Fruit fly (Drosophila melanogaster) whole organism, prepupa: ENCODE measurements around the gene Osi4.
A peak's percentile ranks its signal among the peaks of the same experiment; 100 is the strongest.

Experiments used
- Blimp-1 ChIP-seq: fragments of 200-800 bp; sonication (Bioruptor generic); optimal IDR thresholded peaks from 3 replicates; lab custom pipeline; 2017; ENCODE audit warnings: missing biosample characterization, missing genetic modification characterization, mild to moderate bottlenecking, moderate library complexity, missing genetic modification reagents
- CG11294 ChIP-seq: fragments of 200-800 bp; sonication (Bioruptor generic); IDR thresholded peaks from 2 replicates; pipeline ENCODE4 v1.3.6; 2022; ENCODE audit warnings: missing biosample characterization, missing genetic modification characterization
- CG16779 ChIP-seq: fragments of 200-800 bp; sonication (Bioruptor generic); optimal IDR thresholded peaks from 3 replicates; lab custom pipeline; 2017; ENCODE audit warnings: missing biosample characterization, mild to moderate bottlenecking, missing genetic modification characterization
- CG6276 ChIP-seq: fragments of 200-800 bp; sonication (Bioruptor generic); optimal IDR thresholded peaks from 2 replicates; lab custom pipeline; 2017; ENCODE audit warnings: missing biosample characterization, mild to moderate bottlenecking, missing genetic modification characterization
- CG6854 ChIP-seq: fragments of 200-800 bp; sonication (Bioruptor generic); optimal IDR thresholded peaks from 2 replicates; lab custom pipeline; 2017; ENCODE audit warnings: missing biosample characterization, mild to moderate bottlenecking, missing genetic modification characterization
- CG8119 ChIP-seq: fragments of 200-800 bp; sonication (Bioruptor generic); IDR thresholded peaks from 3 replicates; pipeline ENCODE4 v1.3.6; 2022; ENCODE audit warnings: missing biosample characterization, missing genetic modification characterization
- Smox ChIP-seq: fragments of 200-800 bp; sonication (Bioruptor generic); optimal IDR thresholded peaks from 3 replicates; lab custom pipeline; 2016; ENCODE audit warnings: missing biosample characterization, missing genetic modification characterization
- Sox102F ChIP-seq: fragments of 200-800 bp; sonication (Bioruptor generic); optimal IDR thresholded peaks from 2 replicates; lab custom pipeline; 2016; ENCODE audit warnings: missing biosample characterization, mild to moderate bottlenecking, missing genetic modification characterization
- Sox15 ChIP-seq: fragments of 200-800 bp; sonication (Bioruptor generic); optimal IDR thresholded peaks from 3 replicates; lab custom pipeline; 2016; ENCODE audit warnings: missing biosample characterization, missing genetic modification characterization
- achi ChIP-seq: fragments of 200-800 bp; sonication (Bioruptor generic); optimal IDR thresholded peaks from 3 replicates; lab custom pipeline; 2016; ENCODE audit warnings: missing biosample characterization, missing genetic modification characterization
- pdm3 ChIP-seq: fragments of 200-800 bp; sonication (Bioruptor generic); optimal IDR thresholded peaks from 3 replicates; lab custom pipeline; 2016; ENCODE audit warnings: missing biosample characterization, missing genetic modification characterization
- vri ChIP-seq: fragments of 200-800 bp; sonication (Bioruptor generic); optimal IDR thresholded peaks from 3 replicates; lab custom pipeline; 2016; ENCODE audit warnings: missing biosample characterization, mild to moderate bottlenecking, missing genetic modification characterization

DNA sequence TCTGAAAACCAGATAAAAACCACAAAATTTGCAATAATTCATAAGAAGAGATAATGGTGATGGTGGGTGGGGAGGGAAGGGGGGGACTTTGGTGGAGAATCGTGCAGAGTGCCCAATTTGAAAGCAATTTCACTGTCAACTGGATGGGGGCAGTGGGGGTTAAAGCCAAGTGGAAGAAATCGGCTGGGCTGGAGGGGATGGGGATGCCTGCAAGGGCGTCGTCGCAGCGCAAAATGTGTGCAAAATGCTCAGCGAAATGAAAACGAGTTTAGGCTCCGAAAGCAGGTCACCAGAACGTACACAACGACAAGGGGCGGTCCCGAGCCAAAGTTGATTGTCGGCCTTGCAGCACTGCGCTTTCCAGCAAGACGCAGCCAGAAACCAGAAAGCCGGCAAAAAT is 31.2 kb upstream of the Osi4 start:
- TF ChIP-seq CG16779 (tag; lab: Kevin White, UChicago) (no peak), CG6854 (GFP tag; lab: Kevin White, UChicago) (peak; percentile 89), Blimp-1 (peak; percentile 96), achi (no peak), Sox102F (GFP tag; lab: Kevin White, UChicago) (no peak), CG11294 (GFP tag; lab: Robert Waterston, UW) (no peak), pdm3 (no peak), CG6276 (no peak), Sox15 (GFP tag; lab: Kevin White, UChicago) (no peak), Smox (GFP tag; lab: Kevin White, UChicago) (no peak), CG8119 (GFP tag; lab: Robert Waterston, UW) (no peak), vri (GFP tag; lab: Kevin White, UChicago) (no peak)
